Worm (Caenorhabditis elegans): ENCODE measurements around the gene leo-1.
A peak's percentile ranks its signal among the peaks of the same experiment; 100 is the strongest.

leo-1 gene

DNA sequence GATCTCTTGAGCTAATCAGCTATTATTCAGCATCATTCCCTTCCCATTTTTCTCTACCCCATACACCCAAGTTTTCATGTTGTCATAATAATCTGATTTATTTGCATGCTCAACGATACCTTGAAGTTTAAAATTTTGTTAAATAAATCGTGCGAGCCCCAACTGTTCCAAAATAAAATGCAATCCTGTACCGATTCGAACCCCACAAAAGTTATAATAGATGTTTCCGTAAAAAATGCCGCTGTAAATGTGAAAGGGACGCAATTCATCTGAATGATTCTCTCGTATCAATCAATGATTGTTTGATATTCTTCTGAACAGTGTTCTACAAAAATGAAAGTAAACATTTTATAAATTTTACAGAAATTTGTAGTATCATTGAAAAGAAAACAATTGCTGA, 48.3 kb upstream of the leo-1 start (continued):
- TF ChIP-seq lin-35 (GFP tag; optimal IDR thresholded peaks at IDR 0.05) (no peak), ztf-3 (GFP tag; optimal IDR thresholded peaks at IDR 0.05) (no peak), F49E8.2 (tag; optimal IDR thresholded peaks at IDR 0.05; ENCODE audit: insufficient read depth) (peak; percentile 76), madf-6 (GFP tag; IDR thresholded peaks at IDR 0.05) (peak; percentile 86), nhr-179 (tag; optimal IDR thresholded peaks at IDR 0.05) (no peak), aptf-3 (GFP tag; IDR thresholded peaks at IDR 0.05) (no peak), ceh-79 (tag; optimal IDR thresholded peaks at IDR 0.05) (no peak), Y67H2A.10 (GFP tag; conservative IDR thresholded peaks at IDR 0.05) (no peak), T26A5.8 (tag; optimal IDR thresholded peaks at IDR 0.05) (peak; percentile 72), C06A6.2 (GFP tag; conservative IDR thresholded peaks at IDR 0.05) (no peak), tlf-1 (GFP tag; optimal IDR thresholded peaks at IDR 0.05) (peak; percentile 78), C17E4.6 (GFP tag; IDR thresholded peaks at IDR 0.05) (0 out of 2 replicates have a peak, but pooled peaks have one; percentile 27), nfyb-1 (GFP tag; IDR thresholded peaks at IDR 0.05) (no peak), egl-44 (GFP tag; IDR thresholded peaks at IDR 0.05) (0 out of 2 replicates have a peak, but pooled peaks have one; percentile 55), nhr-80 (tag; optimal IDR thresholded peaks at IDR 0.05) (no peak), dpl-1 (GFP tag; optimal IDR thresholded peaks at IDR 0.05) (peak; percentile 14), tbx-9 (tag; optimal IDR thresholded peaks at IDR 0.05; ENCODE audit: borderline replicate concordance) (no peak), nfya-2 (GFP tag; IDR thresholded peaks at IDR 0.05) (no peak), K12H6.12 (tag; optimal IDR thresholded peaks at IDR 0.05) (no peak), somi-1 (GFP tag; optimal IDR thresholded peaks at IDR 0.05) (no peak), him-1 (tag; optimal IDR thresholded peaks at IDR 0.05) (no peak), pha-4 (tag; optimal IDR thresholded peaks at IDR 0.05) (no peak), B0019.2 (GFP tag; conservative IDR thresholded peaks at IDR 0.05) (no peak), hrde-1 (tag; optimal IDR thresholded peaks at IDR 0.05; ENCODE audit: borderline replicate concordance) (peak; percentile 91), ceh-91 (GFP tag; IDR thresholded peaks at IDR 0.05) (0 out of 2 replicates have a peak, but pooled peaks have one; percentile 18), ztf-26 (tag; optimal IDR thresholded peaks at IDR 0.05) (no peak), ztf-28 (GFP tag; IDR thresholded peaks at IDR 0.05) (no peak), ztf-18 (tag; optimal IDR thresholded peaks at IDR 0.05) (peak; percentile 20), F39B2.1 (GFP tag; IDR thresholded peaks at IDR 0.05) (0 out of 2 replicates have a peak, but pooled peaks have one; percentile 35), sea-2 (GFP tag; IDR thresholded peaks at IDR 0.05) (no peak), madf-8 (GFP tag; conservative IDR thresholded peaks at IDR 0.05) (peak; percentile 41; the same call in 1 of the 2 replicates), fkh-3 (tag; optimal IDR thresholded peaks at IDR 0.05) (no peak), B0261.1 (tag; optimal IDR thresholded peaks at IDR 0.05) (no peak), Y79H2A.3 (GFP tag; conservative IDR thresholded peaks at IDR 0.05) (peak; percentile 91), die-1 (tag; optimal IDR thresholded peaks at IDR 0.05) (peak; percentile 56), repo-1 (tag; optimal IDR thresholded peaks at IDR 0.05) (peak; percentile 55), xnd-1 (tag; optimal IDR thresholded peaks at IDR 0.05) (peak; percentile 47), F22D6.2 (tag; optimal IDR thresholded peaks at IDR 0.05) (no peak), egl-18 (GFP tag; IDR thresholded peaks at IDR 0.05) (no peak), lin-40 (tag; optimal IDR thresholded peaks at IDR 0.05) (no peak), mes-4 (tag; optimal IDR thresholded peaks at IDR 0.05) (peak; percentile 52), snpc-4 (GFP tag; optimal IDR thresholded peaks at IDR 0.05) (no peak), snpc-4 (tag; optimal IDR thresholded peaks at IDR 0.05) (peak in 2 of 4 experiments; percentile 14 to 24), K11D2.4 (GFP tag; IDR thresholded peaks at IDR 0.05) (no peak), B0035.1 (tag; optimal IDR thresholded peaks at IDR 0.05) (no peak), F57A8.1 (GFP tag; optimal IDR thresholded peaks at IDR 0.05) (no peak), efl-1 (GFP tag; optimal IDR thresholded peaks at IDR 0.05) (peak; percentile 30), ztf-22 (GFP tag; optimal IDR thresholded peaks at IDR 0.05) (no peak), B0336.3 (GFP tag; IDR thresholded peaks at IDR 0.05) (peak; percentile 84)

Data from whole organism, young adult.